Fruit fly (Drosophila melanogaster) whole organism, prepupa: Measurements from ENCODE around the gene bel.

Experiments
- Blimp-1 ChIP-seq: fragments of 200-800 bp; sonication (Bioruptor generic); optimal IDR thresholded peaks from 3 replicates; lab custom pipeline; 2017; ENCODE audit warnings: missing biosample characterization, missing genetic modification characterization, mild to moderate bottlenecking, moderate library complexity, missing genetic modification reagents
- CG10631 ChIP-seq: fragments of 200-800 bp; sonication (Bioruptor generic); optimal IDR thresholded peaks from 2 replicates; lab custom pipeline; 2016; ENCODE audit warnings: missing biosample characterization, missing genetic modification characterization
- CG10669 ChIP-seq: fragments of 200-800 bp; sonication (Bioruptor generic); optimal IDR thresholded peaks from 3 replicates; lab custom pipeline; 2018; ENCODE audit warnings: missing biosample characterization, mild to moderate bottlenecking, missing genetic modification characterization, moderate library complexity
- CG11294 ChIP-seq: fragments of 200-800 bp; sonication (Bioruptor generic); IDR thresholded peaks from 2 replicates; pipeline ENCODE4 v1.3.6; 2022; ENCODE audit warnings: missing biosample characterization, missing genetic modification characterization
- CG11762 ChIP-seq: fragments of 200-800 bp; sonication (Bioruptor generic); optimal IDR thresholded peaks from 3 replicates; lab custom pipeline; 2016; ENCODE audit warnings: missing biosample characterization, missing genetic modification characterization; ENCODE audit not compliant: insufficient read depth
- CG11902 ChIP-seq: fragments of 200-800 bp; sonication (Bioruptor generic); optimal IDR thresholded peaks from 3 replicates; lab custom pipeline; 2016; ENCODE audit warnings: missing biosample characterization, missing genetic modification characterization
- CG16779 ChIP-seq: fragments of 200-800 bp; sonication (Bioruptor generic); optimal IDR thresholded peaks from 3 replicates; lab custom pipeline; 2017; ENCODE audit warnings: missing biosample characterization, mild to moderate bottlenecking, missing genetic modification characterization
- CG3032 ChIP-seq: fragments of 200-800 bp; optimal IDR thresholded peaks from 2 replicates; lab custom pipeline; 2019; ENCODE audit warnings: missing biosample characterization, mild to moderate bottlenecking, missing genetic modification characterization, moderate library complexity
- CG31627 ChIP-seq: fragments of 200-800 bp; sonication (Bioruptor generic); optimal IDR thresholded peaks from 3 replicates; lab custom pipeline; 2016; ENCODE audit warnings: missing biosample characterization, missing genetic modification characterization
- CG32006 ChIP-seq: fragments of 200-800 bp; sonication (Bioruptor generic); optimal IDR thresholded peaks from 3 replicates; lab custom pipeline; 2017; ENCODE audit warnings: missing biosample characterization, mild to moderate bottlenecking, missing genetic modification characterization
- CG34406 ChIP-seq: fragments of 200-800 bp; sonication (Bioruptor generic); optimal IDR thresholded peaks from 3 replicates; lab custom pipeline; 2016; ENCODE audit warnings: missing biosample characterization, missing genetic modification characterization
- CG3919 ChIP-seq: fragments of 200-800 bp; sonication (Bioruptor generic); optimal IDR thresholded peaks from 3 replicates; lab custom pipeline; 2016; ENCODE audit warnings: missing biosample characterization, missing genetic modification characterization
- CG4318 ChIP-seq: fragments of 200-800 bp; sonication (Bioruptor generic); optimal IDR thresholded peaks from 3 replicates; lab custom pipeline; 2017; ENCODE audit warnings: missing biosample characterization, mild to moderate bottlenecking, missing genetic modification characterization
- CG6163 ChIP-seq: fragments of 200-800 bp; sonication (Bioruptor generic); IDR thresholded peaks from 3 replicates; pipeline ENCODE4 v1.3.6; 2022; ENCODE audit warnings: missing biosample characterization, missing genetic modification characterization
- CG6276 ChIP-seq: fragments of 200-800 bp; sonication (Bioruptor generic); optimal IDR thresholded peaks from 2 replicates; lab custom pipeline; 2017; ENCODE audit warnings: missing biosample characterization, mild to moderate bottlenecking, missing genetic modification characterization
- CG6808 ChIP-seq: fragments of 200-800 bp; sonication (Bioruptor generic); optimal IDR thresholded peaks from 3 replicates; lab custom pipeline; 2017; ENCODE audit warnings: missing biosample characterization, missing genetic modification characterization, mild to moderate bottlenecking, moderate library complexity, missing genetic modification reagents
- CG8119 ChIP-seq: fragments of 200-800 bp; sonication (Bioruptor generic); IDR thresholded peaks from 3 replicates; pipeline ENCODE4 v1.3.6; 2022; ENCODE audit warnings: missing biosample characterization, missing genetic modification characterization
- CG8319 ChIP-seq: fragments of 200-800 bp; sonication (Bioruptor generic); optimal IDR thresholded peaks from 3 replicates; lab custom pipeline; 2016; ENCODE audit warnings: missing biosample characterization, missing genetic modification characterization
- CG8632 ChIP-seq: fragments of 200-800 bp; sonication (Bioruptor generic); optimal IDR thresholded peaks from 3 replicates; lab custom pipeline; 2016; ENCODE audit warnings: missing biosample characterization, missing genetic modification characterization
- CG9139 ChIP-seq: fragments of 200-800 bp; sonication (Bioruptor generic); optimal IDR thresholded peaks from 3 replicates; lab custom pipeline; 2017; ENCODE audit warnings: missing biosample characterization, mild to moderate bottlenecking, missing genetic modification characterization
- Eip75B ChIP-seq: fragments of 200-800 bp; sonication (Bioruptor generic); optimal IDR thresholded peaks from 3 replicates; lab custom pipeline; 2016; ENCODE audit warnings: missing biosample characterization, missing genetic modification characterization
- Eip78C ChIP-seq: fragments of 200-800 bp; sonication (Bioruptor generic); peaks from one replicate; lab custom pipeline; 2016; ENCODE audit warnings: missing biosample characterization, missing genetic modification characterization
- Eip93F ChIP-seq: fragments of 200-800 bp; sonication (Bioruptor generic); optimal IDR thresholded peaks from 2 replicates; lab custom pipeline; 2016; ENCODE audit warnings: missing biosample characterization, mild to moderate bottlenecking, missing genetic modification characterization
- Ets21C ChIP-seq: fragments of 200-800 bp; sonication (Bioruptor generic); optimal IDR thresholded peaks from 3 replicates; lab custom pipeline; 2016; ENCODE audit warnings: missing biosample characterization, missing genetic modification characterization
- Ets96B ChIP-seq: fragments of 200-800 bp; optimal IDR thresholded peaks from 2 replicates; lab custom pipeline; 2019; ENCODE audit warnings: missing biosample characterization, mild to moderate bottlenecking, missing genetic modification characterization, moderate library complexity
- Gug ChIP-seq: fragments of 200-800 bp; sonication (Bioruptor generic); IDR thresholded peaks from 2 replicates; pipeline ENCODE4 v1.3.6; 2022; ENCODE audit warnings: missing biosample characterization, missing genetic modification characterization
- Hr38 ChIP-seq: sonication (Bioruptor generic); optimal IDR thresholded peaks from 2 replicates; lab custom pipeline; 2016; ENCODE audit warnings: missing biosample characterization, missing genetic modification characterization
- Hr4 ChIP-seq: fragments of 200-800 bp; sonication (Bioruptor generic); optimal IDR thresholded peaks from 3 replicates; lab custom pipeline; 2016; ENCODE audit warnings: missing biosample characterization, missing genetic modification characterization
- Lpt ChIP-seq: fragments of 200-800 bp; sonication (Bioruptor generic); optimal IDR thresholded peaks from 3 replicates; lab custom pipeline; 2016; ENCODE audit warnings: missing biosample characterization, missing genetic modification characterization
- Met ChIP-seq: fragments of 200-800 bp; sonication (Bioruptor generic); optimal IDR thresholded peaks from 3 replicates; lab custom pipeline; 2016; ENCODE audit warnings: missing biosample characterization, missing genetic modification characterization
- Smox ChIP-seq: fragments of 200-800 bp; sonication (Bioruptor generic); optimal IDR thresholded peaks from 3 replicates; lab custom pipeline; 2016; ENCODE audit warnings: missing biosample characterization, missing genetic modification characterization
- Sox102F ChIP-seq: fragments of 200-800 bp; sonication (Bioruptor generic); optimal IDR thresholded peaks from 2 replicates; lab custom pipeline; 2016; ENCODE audit warnings: missing biosample characterization, mild to moderate bottlenecking, missing genetic modification characterization
- Sox15 ChIP-seq: fragments of 200-800 bp; sonication (Bioruptor generic); optimal IDR thresholded peaks from 3 replicates; lab custom pipeline; 2016; ENCODE audit warnings: missing biosample characterization, missing genetic modification characterization
- achi ChIP-seq: fragments of 200-800 bp; sonication (Bioruptor generic); optimal IDR thresholded peaks from 3 replicates; lab custom pipeline; 2016; ENCODE audit warnings: missing biosample characterization, missing genetic modification characterization
- cyc ChIP-seq: fragments of 200-800 bp; sonication (Bioruptor generic); optimal IDR thresholded peaks from 3 replicates; lab custom pipeline; 2016; ENCODE audit warnings: missing biosample characterization, missing genetic modification characterization
- dac ChIP-seq: fragments of 200-800 bp; sonication (Bioruptor generic); optimal IDR thresholded peaks from 2 replicates; lab custom pipeline; 2017; ENCODE audit warnings: missing biosample characterization, mild to moderate bottlenecking, missing genetic modification characterization
- eg ChIP-seq: fragments of 200-800 bp; sonication (Bioruptor generic); IDR thresholded peaks from 3 replicates; pipeline ENCODE4 v1.3.6; 2022; ENCODE audit warnings: missing biosample characterization, missing genetic modification characterization
- esn ChIP-seq: fragments of 200-800 bp; sonication (Bioruptor generic); optimal IDR thresholded peaks from 2 replicates; lab custom pipeline; 2016; ENCODE audit warnings: missing biosample characterization, mild to moderate bottlenecking, missing genetic modification characterization, moderate library complexity
- fd85E ChIP-seq: fragments of 200-800 bp; sonication (Bioruptor generic); optimal IDR thresholded peaks from 3 replicates; lab custom pipeline; 2016; ENCODE audit warnings: missing biosample characterization, missing genetic modification characterization
- fkh ChIP-seq: fragments of 200-800 bp; sonication (Bioruptor generic); optimal IDR thresholded peaks from 3 replicates; lab custom pipeline; 2017; ENCODE audit warnings: missing biosample characterization, mild to moderate bottlenecking, missing genetic modification characterization, moderate library complexity
- pdm3 ChIP-seq: fragments of 200-800 bp; sonication (Bioruptor generic); optimal IDR thresholded peaks from 3 replicates; lab custom pipeline; 2016; ENCODE audit warnings: missing biosample characterization, missing genetic modification characterization
- salr ChIP-seq, 2 experiments: fragments of 200-800 bp; sonication (Bioruptor generic); optimal IDR thresholded peaks; 3 replicates each; lab custom pipeline; 2016 to 2018; ENCODE audit warnings: missing biosample characterization in 2 of 2, missing genetic modification characterization in 2 of 2, mild to moderate bottlenecking in 1 of 2
- spab ChIP-seq: fragments of 200-800 bp; sonication (Bioruptor generic); optimal IDR thresholded peaks from 2 replicates; lab custom pipeline; 2017; ENCODE audit warnings: missing biosample characterization, mild to moderate bottlenecking, missing genetic modification characterization, missing genetic modification reagents
- ss ChIP-seq, 2 experiments: fragments of 200-800 bp; sonication (Bioruptor generic); optimal IDR thresholded peaks; 2 replicates in 1 of 2; 3 replicates in 1 of 2; lab custom pipeline; 2017 to 2018; ENCODE audit warnings: mild to moderate bottlenecking in 2 of 2, missing biosample characterization in 2 of 2, missing genetic modification characterization in 2 of 2, moderate library complexity in 1 of 2
- topi ChIP-seq: fragments of 200-800 bp; sonication (Bioruptor generic); optimal IDR thresholded peaks from 3 replicates; lab custom pipeline; 2016; ENCODE audit warnings: missing biosample characterization, missing genetic modification characterization

bel gene

dm6 chr3R:8673803-8674234 is 13.3 kb upstream of the bel start, which contains the start of gene mRpL19 (continued):
- no peak; the same call in 2 of the 3 replicates for TF ChIP-seq eg (GFP tag; lab: Robert Waterston, UW)
- peak; percentile 30 for TF ChIP-seq Smox
- peak; percentile 30 for TF ChIP-seq Ets96B (tag; lab: Kevin White, UChicago)
- TF ChIP-seq topi: no peak
- no peak for TF ChIP-seq Blimp-1 (GFP tag; lab: Kevin White, UChicago)
- TF ChIP-seq CG10669 (GFP tag; lab: Kevin White, UChicago): no peak
- peak; percentile 31 for TF ChIP-seq esn
- TF ChIP-seq spab: no peak
- TF ChIP-seq CG11762 (GFP tag; lab: Kevin White, UChicago): no peak
- no peak for TF ChIP-seq Ets21C (GFP tag; lab: Kevin White, UChicago)
- TF ChIP-seq CG9139: no peak
- TF ChIP-seq Hr38: no peak
- no peak for TF ChIP-seq CG31627 (GFP tag; lab: Kevin White, UChicago)
- TF ChIP-seq CG4318 (GFP tag; lab: Kevin White, UChicago): no peak
- no peak for TF ChIP-seq dac (GFP tag; lab: Kevin White, UChicago)

- TF ChIP-seq salr (GFP tag; optimal IDR thresholded peaks at IDR 0.05; lab: Kevin White, UChicago) (peak; percentile 15 to 33), ss (GFP tag; optimal IDR thresholded peaks at IDR 0.05; lab: Kevin White, UChicago) (peak in 1 of 2 experiments; percentile 66), Met (peak; percentile 63), pdm3 (GFP tag; lab: Kevin White, UChicago) (peak; percentile 61), CG10631 (GFP tag; lab: Kevin White, UChicago) (peak; percentile 32), Hr4 (GFP tag; lab: Kevin White, UChicago) (peak; percentile 46), achi (GFP tag; lab: Kevin White, UChicago) (peak; percentile 71), Ets21C (GFP tag; lab: Kevin White, UChicago) (no peak), Blimp-1 (GFP tag; lab: Kevin White, UChicago) (no peak), spab (no peak), CG3919 (GFP tag; lab: Kevin White, UChicago) (peak; percentile 70), Eip93F (GFP tag; lab: Kevin White, UChicago) (no peak), CG16779 (tag; lab: Kevin White, UChicago) (peak; percentile 33), fkh (GFP tag; lab: Kevin White, UChicago) (peak; percentile 80), fd85E (GFP tag; lab: Kevin White, UChicago) (no peak), Sox15 (GFP tag; lab: Kevin White, UChicago) (no peak), CG8632 (peak; percentile 23), cyc (peak; percentile 60), CG6808 (GFP tag; lab: Kevin White, UChicago) (peak; percentile 28), CG11294 (GFP tag; lab: Robert Waterston, UW) (0 out of 2 replicates have a peak, but pooled peaks have one; percentile 34), Eip78C (peak; percentile 87), Ets96B (tag; lab: Kevin White, UChicago) (no peak), CG10669 (GFP tag; lab: Kevin White, UChicago) (peak; percentile 37), Gug (GFP tag; lab: Robert Waterston, UW) (peak; percentile 27; the same call in 1 of the 2 replicates), topi (peak; percentile 55), Sox102F (peak; percentile 58), Lpt (peak; percentile 44), CG3032 (tag; lab: Kevin White, UChicago) (peak; percentile 34), CG8119 (peak; percentile 67), CG11902 (peak; percentile 22), CG8319 (GFP tag; lab: Kevin White, UChicago) (peak; percentile 37), CG11762 (GFP tag; lab: Kevin White, UChicago) (peak; percentile 37), Hr38 (no peak), CG34406 (GFP tag; lab: Kevin White, UChicago) (peak; percentile 37), CG32006 (GFP tag; lab: Kevin White, UChicago) (peak; percentile 51), CG6276 (GFP tag; lab: Kevin White, UChicago) (peak; percentile 4), dac (GFP tag; lab: Kevin White, UChicago) (no peak), CG6163 (peak; percentile 49; the same call in 2 of the 3 replicates), Eip75B (GFP tag; lab: Kevin White, UChicago) (peak; percentile 58), CG31627 (GFP tag; lab: Kevin White, UChicago) (peak; percentile 53)
These were observed 10.2 kb upstream of the bel start, which contains the start of gene p for dm6 chr3R:8670529-8671491. TSS of gene p (minus strand) at chr3R:8670684.
